Fruit fly (Drosophila melanogaster) whole organism, embryonic: ENCODE measurements around the gene CG15880.
A peak's percentile ranks its signal among the peaks of the same experiment; 100 is the strongest.

Experiments used
- Atf-2 ChIP-seq: fragments of 200-800 bp; sonication (Bioruptor generic); optimal IDR thresholded peaks from 2 replicates; lab custom pipeline; 2016; ENCODE audit warnings: missing biosample characterization, missing genetic modification characterization
- Bdp1 ChIP-seq: fragments of 200-800 bp; sonication (Bioruptor generic); optimal IDR thresholded peaks from 3 replicates; lab custom pipeline; 2016; ENCODE audit warnings: missing biosample characterization, missing genetic modification characterization
- CG10321 ChIP-seq: fragments of 200-800 bp; sonication (Bioruptor generic); IDR thresholded peaks from 2 replicates; pipeline ENCODE4 v1.3.6; 2022; ENCODE audit warnings: missing biosample characterization, missing genetic modification characterization
- CG10366 ChIP-seq: fragments of 200-800 bp; sonication (Bioruptor generic); IDR thresholded peaks from 2 replicates; pipeline ENCODE4 v1.3.6; 2022; ENCODE audit warnings: missing biosample characterization, missing genetic modification characterization
- CG10543 ChIP-seq: fragments of 200-800 bp; sonication (Bioruptor generic); optimal IDR thresholded peaks from 3 replicates; lab custom pipeline; 2017; ENCODE audit warnings: missing biosample characterization, mild to moderate bottlenecking, missing genetic modification characterization, moderate library complexity
- CG11085 ChIP-seq: fragments of 200-800 bp; sonication (Bioruptor generic); IDR thresholded peaks from 2 replicates; pipeline ENCODE4 v1.3.6; 2022; ENCODE audit warnings: missing biosample characterization, missing genetic modification characterization
- CG12236 ChIP-seq: fragments of 200-800 bp; sonication (Bioruptor generic); optimal IDR thresholded peaks from 2 replicates; lab custom pipeline; 2016; ENCODE audit warnings: missing biosample characterization, missing genetic modification characterization
- CG1603 ChIP-seq: fragments of 200-800 bp; sonication (Bioruptor generic); optimal IDR thresholded peaks from 2 replicates; lab custom pipeline; 2019; ENCODE audit warnings: missing biosample characterization, mild to moderate bottlenecking, missing genetic modification characterization, moderate library complexity
- CG34376 ChIP-seq: fragments of 200-800 bp; sonication (Bioruptor generic); optimal IDR thresholded peaks from 2 replicates; lab custom pipeline; 2018; ENCODE audit warnings: missing biosample characterization, mild to moderate bottlenecking, missing genetic modification characterization
- CG3726 ChIP-seq: fragments of 200-800 bp; sonication (Bioruptor generic); IDR thresholded peaks from 3 replicates; pipeline ENCODE4, ENCODE4 v1.3.6; 2022; ENCODE audit warnings: missing biosample characterization, missing genetic modification characterization
- CG4282 ChIP-seq: fragments of 200-800 bp; sonication (Bioruptor generic); optimal IDR thresholded peaks from 2 replicates; lab custom pipeline; 2016; ENCODE audit warnings: missing biosample characterization, missing genetic modification characterization
- CG6272 ChIP-seq: fragments of 200-800 bp; sonication (Bioruptor generic); IDR thresholded peaks from 2 replicates; pipeline ENCODE4 v1.3.6; 2022; ENCODE audit warnings: missing biosample characterization, missing genetic modification characterization
- CG6854 ChIP-seq: fragments of 200-800 bp; sonication (Bioruptor generic); optimal IDR thresholded peaks from 3 replicates; lab custom pipeline; 2017; ENCODE audit warnings: missing biosample characterization, mild to moderate bottlenecking, missing genetic modification characterization
- CG7556 ChIP-seq: fragments of 200-800 bp; sonication (Bioruptor generic); optimal IDR thresholded peaks from 2 replicates; lab custom pipeline; 2017; ENCODE audit warnings: missing biosample characterization, mild to moderate bottlenecking, missing genetic modification characterization
- CG9215 ChIP-seq: fragments of 200-800 bp; sonication (Bioruptor generic); IDR thresholded peaks from 2 replicates; pipeline ENCODE4 v1.3.6; 2022; ENCODE audit warnings: missing biosample characterization, missing genetic modification characterization
- D ChIP-seq, 2 experiments: fragments of 200-800 bp in 1 of 2; fragments of >200 bp in 1 of 2; sonication (Bioruptor generic) in 1 of 2; optimal IDR thresholded peaks; 2 replicates in 1 of 2; 3 replicates in 1 of 2; lab custom pipeline; 2017; ENCODE audit warnings: mild to moderate bottlenecking in 1 of 2, missing biosample characterization in 1 of 2, missing genetic modification characterization in 1 of 2, missing genetic modification reagents in 1 of 2
- D19A ChIP-seq: fragments of 200-800 bp; optimal IDR thresholded peaks from 3 replicates; lab custom pipeline; 2019; ENCODE audit warnings: missing biosample characterization, mild to moderate bottlenecking, missing genetic modification characterization, moderate library complexity
- Hmx ChIP-seq: fragments of 200-800 bp; sonication (Bioruptor generic); optimal IDR thresholded peaks from 2 replicates; lab custom pipeline; 2016; ENCODE audit warnings: missing biosample characterization, missing genetic modification characterization
- Hr39 ChIP-seq: fragments of >200 bp; optimal IDR thresholded peaks from 2 replicates; lab custom pipeline; 2017
- Kr ChIP-seq: fragments of 200-800 bp; sonication (Bioruptor generic); optimal IDR thresholded peaks from 2 replicates; lab custom pipeline; 2017; ENCODE audit warnings: missing biosample characterization, mild to moderate bottlenecking, missing genetic modification characterization
- Mes4 ChIP-seq: fragments of 200-800 bp; sonication (Bioruptor generic); optimal IDR thresholded peaks from 2 replicates; lab custom pipeline; 2016; ENCODE audit warnings: missing biosample characterization, missing genetic modification characterization
- NC2α ChIP-seq: fragments of 200-800 bp; sonication (Bioruptor generic); optimal IDR thresholded peaks from 2 replicates; lab custom pipeline; 2016; ENCODE audit warnings: missing biosample characterization, missing genetic modification characterization
- NC2β ChIP-seq: fragments of 200-800 bp; sonication (Bioruptor generic); optimal IDR thresholded peaks from 2 replicates; lab custom pipeline; 2016; ENCODE audit warnings: missing biosample characterization, missing genetic modification characterization
- Pdp1 ChIP-seq, 2 experiments: fragments of 200-800 bp; sonication (Bioruptor generic); optimal IDR thresholded peaks; 3 replicates each; lab custom pipeline; 2016; ENCODE audit warnings: missing biosample characterization in 2 of 2, missing genetic modification characterization in 2 of 2, mild to moderate bottlenecking in 1 of 2, moderate library complexity in 1 of 2
- Sox100B ChIP-seq: fragments of 200-800 bp; sonication (Bioruptor generic); optimal IDR thresholded peaks from 3 replicates; lab custom pipeline; 2018; ENCODE audit warnings: missing biosample characterization, mild to moderate bottlenecking, missing genetic modification characterization
- Sry-β ChIP-seq: fragments of 200-800 bp; sonication (Bioruptor generic); optimal IDR thresholded peaks from 2 replicates; lab custom pipeline; 2018; ENCODE audit warnings: missing biosample characterization, mild to moderate bottlenecking, missing genetic modification characterization, moderate library complexity
- Usf ChIP-seq: fragments of 200-800 bp; sonication (Bioruptor generic); optimal IDR thresholded peaks from 2 replicates; lab custom pipeline; 2017; ENCODE audit warnings: missing genotype, missing biosample characterization, missing genetic modification characterization
- Xrp1 ChIP-seq: fragments of 200-800 bp; sonication (Bioruptor generic); IDR thresholded peaks from 2 replicates; pipeline ENCODE4 v1.3.6; 2022; ENCODE audit warnings: missing biosample characterization, missing genetic modification characterization
- aop ChIP-seq: fragments of 200-800 bp; sonication (Bioruptor generic); IDR thresholded peaks from 2 replicates; pipeline ENCODE4 v1.3.6; 2022; ENCODE audit warnings: missing biosample characterization, missing genetic modification characterization
- ara ChIP-seq: fragments of 200-800 bp; sonication (Bioruptor generic); IDR thresholded peaks from 2 replicates; pipeline ENCODE4 v1.3.6; 2022; ENCODE audit warnings: missing biosample characterization, missing genetic modification characterization
- bigmax ChIP-seq: fragments of 200-800 bp; sonication (Bioruptor generic); optimal IDR thresholded peaks from 2 replicates; lab custom pipeline; 2018; ENCODE audit warnings: missing biosample characterization, mild to moderate bottlenecking, missing genetic modification characterization
- chn ChIP-seq: fragments of 200-800 bp; sonication (Bioruptor generic); optimal IDR thresholded peaks from 2 replicates; lab custom pipeline; 2016; ENCODE audit warnings: missing biosample characterization, missing genetic modification characterization
- ci ChIP-seq: fragments of 200-800 bp; sonication (Bioruptor generic); IDR thresholded peaks from 3 replicates; pipeline ENCODE4 v1.3.6; 2022; ENCODE audit warnings: missing biosample characterization, missing genetic modification characterization
- crol ChIP-seq: fragments of 200-800 bp; sonication (Bioruptor generic); IDR thresholded peaks from 2 replicates; pipeline ENCODE4 v1.3.6; 2022; ENCODE audit warnings: missing biosample characterization, missing genetic modification characterization
- crp ChIP-seq, 2 experiments: fragments of 200-800 bp; sonication (Bioruptor generic); optimal IDR thresholded peaks; 2 replicates in 1 of 2; 3 replicates in 1 of 2; lab custom pipeline; 2017; ENCODE audit warnings: missing biosample characterization in 2 of 2, missing genetic modification characterization in 2 of 2, mild to moderate bottlenecking in 1 of 2, moderate library complexity in 1 of 2
- dpn ChIP-seq, 2 experiments: fragments of 200-800 bp; sonication (Bioruptor generic); optimal IDR thresholded peaks; 3 replicates each; lab custom pipeline; 2016; ENCODE audit warnings: missing biosample characterization in 2 of 2, missing genetic modification characterization in 2 of 2
- gt ChIP-seq: fragments of 200-800 bp; sonication (Bioruptor generic); IDR thresholded peaks from 2 replicates; pipeline ENCODE4 v1.3.6; 2022; ENCODE audit warnings: missing biosample characterization, missing genetic modification characterization
- lov ChIP-seq, 2 experiments: fragments of 200-800 bp in 1 of 2; fragments of >200 bp in 1 of 2; sonication (Bioruptor generic) in 1 of 2; IDR thresholded peaks in 1 of 2; optimal IDR thresholded peaks in 1 of 2; 2 replicates in 1 of 2; 3 replicates in 1 of 2; pipeline versions ENCODE4 v1.3.6 to Lab custom; 2017 to 2022; ENCODE audit warnings: missing biosample characterization in 1 of 2, missing genetic modification characterization in 1 of 2
- nerfin-2 ChIP-seq: fragments of 200-800 bp; sonication (Bioruptor generic); IDR thresholded peaks from 2 replicates; pipeline ENCODE4 v1.3.6; 2022; ENCODE audit warnings: missing biosample characterization, missing genetic modification characterization; ENCODE audit not compliant: partially characterized antibody
- prd ChIP-seq, 3 experiments: fragments of >200 bp in 2 of 3; fragments of 200-800 bp in 1 of 3; sonication (Bioruptor generic) in 1 of 3; optimal IDR thresholded peaks in 2 of 3; IDR thresholded peaks in 1 of 3; 2 replicates in 2 of 3; 3 replicates in 1 of 3; pipeline versions ENCODE4 v1.3.6 to Lab custom; 2017 to 2022; ENCODE audit warnings: missing biosample characterization in 1 of 3, missing genetic modification characterization in 1 of 3
- ranshi ChIP-seq: fragments of 200-800 bp; sonication (Bioruptor generic); IDR thresholded peaks from 2 replicates; pipeline ENCODE4 v1.3.6; 2022; ENCODE audit warnings: missing biosample characterization, missing genetic modification characterization
- salm ChIP-seq: fragments of 200-800 bp; sonication (Bioruptor generic); optimal IDR thresholded peaks from 2 replicates; lab custom pipeline; 2018; ENCODE audit warnings: missing biosample characterization, mild to moderate bottlenecking, missing genetic modification characterization
- schlank ChIP-seq: fragments of 200-800 bp; sonication (Bioruptor generic); optimal IDR thresholded peaks from 2 replicates; lab custom pipeline; 2018; ENCODE audit warnings: missing biosample characterization, mild to moderate bottlenecking, missing genetic modification characterization
- sima ChIP-seq: fragments of 200-800 bp; sonication (Bioruptor generic); optimal IDR thresholded peaks from 2 replicates; lab custom pipeline; 2016; ENCODE audit warnings: missing biosample characterization, missing genetic modification characterization
- sob ChIP-seq: fragments of 200-800 bp; sonication (Bioruptor generic); IDR thresholded peaks from 2 replicates; pipeline ENCODE4 v1.3.6; 2022; ENCODE audit warnings: missing biosample characterization, missing genetic modification characterization
- sqz ChIP-seq: fragments of 200-800 bp; sonication (Bioruptor generic); optimal IDR thresholded peaks from 3 replicates; lab custom pipeline; 2018; ENCODE audit warnings: missing biosample characterization, mild to moderate bottlenecking, missing genetic modification characterization
- trh ChIP-seq: fragments of 200-800 bp; sonication (Bioruptor generic); optimal IDR thresholded peaks from 2 replicates; lab custom pipeline; 2016; ENCODE audit warnings: missing biosample characterization, missing genetic modification characterization
- vnd ChIP-seq: fragments of 200-800 bp; sonication (Bioruptor generic); IDR thresholded peaks from 3 replicates; pipeline ENCODE4 v1.3.6; 2022; ENCODE audit warnings: missing biosample characterization, missing genetic modification characterization; ENCODE audit not compliant: partially characterized antibody
- zen ChIP-seq: fragments of 200-800 bp; sonication (Bioruptor generic); optimal IDR thresholded peaks from 3 replicates; lab custom pipeline; 2018; ENCODE audit warnings: missing biosample characterization, mild to moderate bottlenecking, missing genetic modification characterization, moderate library complexity

Gene CG15880

dm6 chr2L:849787-850512 is 32.2 kb upstream of the CG15880 start (continued):
- TF ChIP-seq NC2α (GFP tag; lab: Kevin White, UChicago) = no peak
- TF ChIP-seq lov (optimal IDR thresholded peaks at IDR 0.05; lab: Kevin White, UChicago) = no peak
- TF ChIP-seq lov (GFP tag; IDR thresholded peaks at IDR 0.05; lab: Robert Waterston, UW) = 0 out of 3 replicates have a peak, but pooled peaks have one; percentile 11
- no peak for TF ChIP-seq vnd (GFP tag; lab: Robert Waterston, UW)
- no peak for TF ChIP-seq sima (GFP tag; lab: Kevin White, UChicago)
- TF ChIP-seq CG6272 (GFP tag; lab: Robert Waterston, UW) = no peak
- no peak for TF ChIP-seq Atf-2
- no peak for TF ChIP-seq CG11085 (GFP tag; lab: Robert Waterston, UW)
- no peak for TF ChIP-seq Pdp1 (GFP tag; optimal IDR thresholded peaks at IDR 0.05; lab: Kevin White, UChicago)
- 0 out of 2 replicates have a peak, but pooled peaks have one; percentile 5 for TF ChIP-seq aop (GFP tag; lab: Robert Waterston, UW)
- TF ChIP-seq schlank (tag; lab: Kevin White, UChicago) = no peak
- TF ChIP-seq sob (GFP tag; lab: Robert Waterston, UW) = no peak
- no peak for TF ChIP-seq CG4282
- TF ChIP-seq ara = no peak
- TF ChIP-seq zen (tag; lab: Kevin White, UChicago) = peak; percentile 79
- no peak for TF ChIP-seq sqz (GFP tag; lab: Kevin White, UChicago)
- no peak for TF ChIP-seq CG12236 (GFP tag; lab: Kevin White, UChicago)
- TF ChIP-seq Usf (GFP tag; lab: Kevin White, UChicago) = no peak
- no peak for TF ChIP-seq Kr (GFP tag; lab: Kevin White, UChicago)
- TF ChIP-seq crol (GFP tag; lab: Robert Waterston, UW) = peak; percentile 76
- no peak for TF ChIP-seq CG10543 (GFP tag; lab: Kevin White, UChicago)
- TF ChIP-seq CG34376 (GFP tag; lab: Kevin White, UChicago) = no peak
- no peak for TF ChIP-seq Sry-β (GFP tag; lab: Kevin White, UChicago)
- no peak for TF ChIP-seq D19A
- no peak for TF ChIP-seq Hr39
- no peak for TF ChIP-seq prd (optimal IDR thresholded peaks at IDR 0.05; lab: Kevin White, UChicago)
- no peak for TF ChIP-seq prd (GFP tag; IDR thresholded peaks at IDR 0.05; lab: Robert Waterston, UW)
- 0 out of 2 replicates have a peak, but pooled peaks have one; percentile 34 for TF ChIP-seq CG10321 (GFP tag; lab: Robert Waterston, UW)
- no peak for TF ChIP-seq trh (GFP tag; lab: Kevin White, UChicago)
- TF ChIP-seq bigmax = no peak
- no peak for TF ChIP-seq CG3726
- TF ChIP-seq salm (tag; lab: Kevin White, UChicago) = no peak
- TF ChIP-seq Mes4 = no peak
- no peak for TF ChIP-seq Xrp1 (GFP tag; lab: Robert Waterston, UW)
- TF ChIP-seq CG1603 (tag; lab: Kevin White, UChicago) = no peak
- no peak for TF ChIP-seq nerfin-2 (GFP tag; lab: Robert Waterston, UW)
- TF ChIP-seq chn (GFP tag; lab: Kevin White, UChicago) = peak; percentile 6
- TF ChIP-seq gt (GFP tag; lab: Robert Waterston, UW) = no peak
- TF ChIP-seq CG6854 (GFP tag; lab: Kevin White, UChicago) = no peak
- no peak for TF ChIP-seq Sox100B (GFP tag; lab: Kevin White, UChicago)
- no peak for TF ChIP-seq Bdp1 (GFP tag; lab: Kevin White, UChicago)
- peak; percentile 57 for TF ChIP-seq D (optimal IDR thresholded peaks at IDR 0.05; lab: Kevin White, UChicago)
- no peak for TF ChIP-seq D (GFP tag; optimal IDR thresholded peaks at IDR 0.05; lab: Kevin White, UChicago)
- no peak for TF ChIP-seq CG7556
- TF ChIP-seq crp (GFP tag; optimal IDR thresholded peaks at IDR 0.05; lab: Kevin White, UChicago) = no peak
- no peak for TF ChIP-seq CG9215 (GFP tag; lab: Robert Waterston, UW)
- peak; percentile 47; the same call in 1 of the 3 replicates for TF ChIP-seq ci
- no peak for TF ChIP-seq Hmx (GFP tag; lab: Kevin White, UChicago)
- TF ChIP-seq NC2β (GFP tag; lab: Kevin White, UChicago) = no peak
- TF ChIP-seq dpn (GFP tag; optimal IDR thresholded peaks at IDR 0.05; lab: Kevin White, UChicago) = no peak
- TF ChIP-seq CG10366 (GFP tag; lab: Robert Waterston, UW) = no peak
- TF ChIP-seq ranshi (GFP tag; lab: Robert Waterston, UW) = no peak
